Fruit fly (Drosophila melanogaster) whole organism, adult: Measurements from ENCODE around the gene CG15864.

ENCODE experiments used
- CG11617 ChIP-seq: fragments of 200-800 bp; sonication (Bioruptor generic); optimal IDR thresholded peaks from 2 replicates; lab custom pipeline; 2017; ENCODE audit warnings: mild to moderate bottlenecking, missing biosample characterization, missing genetic modification reagents, missing genetic modification characterization
- CG12768 ChIP-seq: fragments of 200-800 bp; sonication (Bioruptor generic); optimal IDR thresholded peaks from 2 replicates; lab custom pipeline; 2017; ENCODE audit warnings: missing biosample characterization, missing genetic modification characterization, mild to moderate bottlenecking, moderate library complexity, missing genetic modification reagents
- CG33017 ChIP-seq: fragments of 200-800 bp; sonication (Bioruptor generic); optimal IDR thresholded peaks from 2 replicates; lab custom pipeline; 2018; ENCODE audit warnings: missing biosample characterization, mild to moderate bottlenecking, missing genetic modification characterization, moderate library complexity
- CG7101 ChIP-seq: fragments of 200-800 bp; sonication (Bioruptor generic); optimal IDR thresholded peaks from 2 replicates; lab custom pipeline; 2018; ENCODE audit warnings: missing biosample characterization, mild to moderate bottlenecking, missing genetic modification characterization, moderate library complexity
- Mnt ChIP-seq: fragments of 200-800 bp; sonication (Bioruptor generic); optimal IDR thresholded peaks from 2 replicates; lab custom pipeline; 2016; ENCODE audit warnings: missing biosample characterization, mild to moderate bottlenecking, missing genetic modification characterization
- bab1 ChIP-seq: fragments of 200-800 bp; sonication (Bioruptor generic); optimal IDR thresholded peaks from 3 replicates; lab custom pipeline; 2019; ENCODE audit warnings: missing biosample characterization, mild to moderate bottlenecking, missing genetic modification characterization, moderate library complexity
- cic ChIP-seq: fragments of 200-800 bp; sonication (Bioruptor generic); optimal IDR thresholded peaks from 2 replicates; lab custom pipeline; 2017; ENCODE audit warnings: missing biosample characterization, mild to moderate bottlenecking, missing genetic modification characterization, moderate library complexity
- kay ChIP-seq: fragments of 200-800 bp; sonication (Bioruptor generic); peaks from one replicate; lab custom pipeline; 2016; ENCODE audit warnings: missing biosample characterization, missing genetic modification characterization, borderline replicate concordance
- ovo ChIP-seq: fragments of 200-800 bp; sonication (Bioruptor generic); optimal IDR thresholded peaks from 2 replicates; lab custom pipeline; 2016; ENCODE audit warnings: missing biosample characterization, missing genetic modification characterization
- toe ChIP-seq: fragments of 200-800 bp; sonication (Bioruptor generic); optimal IDR thresholded peaks from 2 replicates; lab custom pipeline; 2016; ENCODE audit warnings: missing biosample characterization, missing genetic modification characterization

- no peak for TF ChIP-seq kay (GFP tag; lab: Kevin White, UChicago)
- no peak for TF ChIP-seq toe (GFP tag; lab: Kevin White, UChicago)
- TF ChIP-seq Mnt: no peak
- TF ChIP-seq bab1: no peak
- TF ChIP-seq CG11617: no peak
- no peak for TF ChIP-seq CG33017 (tag; lab: Kevin White, UChicago)
- TF ChIP-seq CG12768: no peak
- no peak for TF ChIP-seq CG7101 (tag; lab: Kevin White, UChicago)
- no peak for TF ChIP-seq cic
- no peak for TF ChIP-seq ovo (GFP tag; lab: Kevin White, UChicago)
Measured at dm6 chr3R:8224726-8225460, 23.3 kb upstream of the CG15864 start.
